Fruit fly (Drosophila melanogaster) whole organism: ENCODE data around the gene schuy.

Experiments used
- CG8478 ChIP-seq: fragments of >200 bp; optimal IDR thresholded peaks from 2 replicates; lab custom pipeline; 2018; ENCODE audit warnings: inconsistent platforms
- Dll ChIP-seq: fragments of >200 bp; optimal IDR thresholded peaks from 2 replicates; lab custom pipeline; 2017
- EcR ChIP-seq, 2 experiments: fragments of >200 bp; optimal IDR thresholded peaks; 2 replicates each; lab custom pipeline; 2017; ENCODE audit warnings: missing biosample characterization in 2 of 2, missing genetic modification characterization in 2 of 2, missing genetic modification reagents in 2 of 2
- pan ChIP-seq: fragments of >200 bp; optimal IDR thresholded peaks from 2 replicates; lab custom pipeline; 2017
- psq ChIP-seq: fragments of >200 bp; optimal IDR thresholded peaks from 2 replicates; lab custom pipeline; 2017
- usp ChIP-seq: fragments of >200 bp; optimal IDR thresholded peaks from 2 replicates; lab custom pipeline; 2017; ENCODE audit warnings: missing biosample characterization, missing genetic modification characterization, mixed read lengths

DNA sequence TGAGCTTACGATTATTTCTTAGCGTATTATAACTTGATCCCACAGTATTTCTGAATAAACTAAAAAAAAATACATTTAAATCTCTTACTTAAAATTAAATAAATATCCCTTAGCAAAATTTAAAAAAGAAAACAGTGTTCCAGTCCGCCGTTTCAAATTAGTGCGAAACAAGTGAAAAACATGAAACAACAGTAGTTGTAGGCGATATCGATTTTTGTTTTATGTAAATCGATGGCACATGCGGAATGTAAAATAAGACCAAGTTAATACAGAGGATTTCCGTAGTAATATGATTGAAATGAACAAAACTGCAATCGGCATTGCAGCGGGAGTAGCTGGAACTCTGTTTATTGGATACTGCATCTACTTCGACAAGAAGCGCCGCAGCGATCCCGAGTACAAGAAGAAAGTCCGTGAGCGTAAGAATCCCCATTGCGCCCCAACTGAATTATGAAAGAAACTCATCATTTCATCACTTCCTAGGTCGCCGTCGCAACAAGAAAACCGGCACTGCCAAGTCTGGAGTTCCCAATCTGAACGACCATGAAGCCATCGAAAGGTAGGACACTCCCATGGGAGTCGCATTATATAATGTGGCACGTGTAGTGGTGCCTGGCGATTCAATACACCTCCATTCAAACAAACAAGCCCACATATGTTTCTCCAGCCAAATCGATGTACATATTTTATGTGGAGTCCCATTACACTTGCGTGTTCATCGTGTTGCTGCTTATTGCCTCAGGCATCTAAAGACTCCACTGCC is 15.2 kb downstream of the schuy start:
- TF ChIP-seq Dll (lab: Kevin White, UChicago) (no peak), pan (no peak), usp (GFP tag; lab: Kevin White, UChicago) (no peak), EcR (GFP tag; optimal IDR thresholded peaks at IDR 0.05; lab: Kevin White, UChicago) (no peak), CG8478 (lab: Kevin White, UChicago) (no peak), psq (lab: Kevin White, UChicago) (no peak)
